Fruit fly (Drosophila melanogaster) S2 (cell line): ENCODE measurements around the gene Eip63E.

Experiments used
- CG8478 ChIP-seq: fragments of >200 bp; optimal IDR thresholded peaks from 2 replicates; lab custom pipeline; 2018
- CTCF ChIP-seq, 2 experiments: fragments of >200 bp; optimal IDR thresholded peaks; 2 replicates each; lab custom pipeline; 2018

The Eip63E gene

DNA sequence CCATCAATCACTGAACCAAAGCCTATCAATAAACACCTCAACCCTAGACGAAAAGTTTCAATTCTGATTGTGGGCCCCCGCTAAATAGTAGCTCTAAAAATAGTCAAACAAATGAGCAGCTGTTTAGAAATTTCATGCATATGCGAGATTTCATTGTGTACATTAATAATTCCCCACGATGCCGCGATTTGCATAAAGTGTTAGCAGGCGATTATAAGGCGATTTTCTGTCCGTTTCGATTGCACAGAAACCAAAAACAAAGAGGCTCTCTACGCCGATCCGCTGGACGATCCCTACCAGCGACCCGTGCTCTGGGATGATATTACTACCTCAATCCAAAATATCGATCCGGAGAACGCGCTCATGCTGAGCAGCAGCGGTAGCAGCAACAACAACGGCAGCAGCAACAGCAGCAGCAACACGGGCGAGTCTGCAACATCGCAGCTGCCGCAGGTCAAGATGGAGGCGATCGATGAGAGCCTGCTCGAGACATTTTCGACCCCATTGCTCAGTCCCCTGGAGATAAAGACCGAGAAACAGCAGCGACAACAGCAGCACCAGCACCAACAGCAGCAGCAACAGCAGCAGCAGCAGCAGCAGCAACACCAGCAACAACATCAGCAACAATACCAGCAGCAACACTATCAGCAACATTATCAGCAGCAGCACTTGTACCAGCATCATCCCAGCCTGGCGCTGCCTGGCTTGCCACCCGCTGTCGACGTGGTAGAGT, 130.2 kb downstream of the Eip63E start:
- TF ChIP-seq CTCF (optimal IDR thresholded peaks at IDR 0.05; lab: Kevin White, UChicago), result no peak
- TF ChIP-seq CG8478 (lab: Kevin White, UChicago), result no peak

DNA sequence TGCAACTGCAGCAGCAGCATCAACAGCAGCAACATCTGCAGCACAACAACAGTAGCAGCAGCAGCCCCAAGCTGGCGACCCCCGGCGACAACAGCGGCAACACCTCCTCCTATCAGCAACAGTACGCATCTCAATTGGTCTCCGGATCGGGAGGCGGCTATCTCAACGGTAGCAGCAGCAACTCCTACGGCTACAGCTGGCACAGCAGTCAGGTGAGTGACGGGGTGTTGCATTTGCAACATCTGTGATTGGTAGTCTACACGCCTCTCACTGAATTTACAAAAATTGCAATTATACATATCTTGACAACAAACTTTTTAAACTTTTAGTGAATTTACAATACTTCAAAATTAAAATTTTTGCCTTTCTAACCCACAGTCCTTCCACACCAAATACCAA, 130.8 kb downstream of the Eip63E start:
- TF ChIP-seq CG8478 (lab: Kevin White, UChicago) (no peak), CTCF (optimal IDR thresholded peaks at IDR 0.05; lab: Kevin White, UChicago) (no peak)

- no peak for TF ChIP-seq CTCF (optimal IDR thresholded peaks at IDR 0.05; lab: Kevin White, UChicago)
- no peak for TF ChIP-seq CG8478 (lab: Kevin White, UChicago)
These were observed 134.0 kb downstream of the Eip63E start for dm6 chr3L:3649527-3649926.

dm6 chr3L:3654671-3655070, 139.1 kb downstream of the Eip63E start, which contains the start of gene CG10862:
TSS of gene CG10862 (minus strand) at chr3L:3654771.
- TF ChIP-seq CG8478 (lab: Kevin White, UChicago), result no peak
- TF ChIP-seq CTCF (optimal IDR thresholded peaks at IDR 0.05; lab: Kevin White, UChicago), result no peak

- TF ChIP-seq CG8478 (lab: Kevin White, UChicago), result no peak
- no peak for TF ChIP-seq CTCF (optimal IDR thresholded peaks at IDR 0.05; lab: Kevin White, UChicago)
These were observed 141.3 kb downstream of the Eip63E start for dm6 chr3L:3656867-3657266.

- TF ChIP-seq CG8478 (lab: Kevin White, UChicago), result no peak
- TF ChIP-seq CTCF (optimal IDR thresholded peaks at IDR 0.05; lab: Kevin White, UChicago), result no peak
These were observed 142.3 kb downstream of the Eip63E start for dm6 chr3L:3657897-3658296.

dm6 chr3L:3658768-3659167, 143.2 kb downstream of the Eip63E start, which contains the start of gene CG43098:
TSS of gene CG43098 (plus strand) at chr3L:3659068.
- TF ChIP-seq CG8478 (lab: Kevin White, UChicago), result no peak
- TF ChIP-seq CTCF (optimal IDR thresholded peaks at IDR 0.05; lab: Kevin White, UChicago), result no peak
